Worm (Caenorhabditis elegans) whole organism, L4 larva: ENCODE data around the gene dmd-9.

Source experiments
- F37D6.2 ChIP-seq: sonication (generic microtip); optimal IDR thresholded peaks from 2 replicates; lab custom pipeline; 2016; ENCODE audit warnings: mild to moderate bottlenecking, missing genetic modification characterization, missing compliant biosample characterization
- F49E8.2 ChIP-seq: sonication (generic microtip); optimal IDR thresholded peaks from 2 replicates; lab custom pipeline; 2016; ENCODE audit warnings: missing compliant biosample characterization, mild to moderate bottlenecking, missing genetic modification characterization, borderline replicate concordance
- T20F7.1 ChIP-seq: fragments of 200-800 bp; sonication (Bioruptor generic); optimal IDR thresholded peaks from 2 replicates; lab custom pipeline; 2018; ENCODE audit warnings: mild to moderate bottlenecking, missing genetic modification characterization, missing compliant biosample characterization
- Y75B8A.6 ChIP-seq: fragments of 200-800 bp; sonication (Bioruptor generic); IDR thresholded peaks from 2 replicates; pipeline ENCODE4 v1.3.6; 2022; ENCODE audit warnings: missing genetic modification reagents, missing genetic modification characterization, missing compliant biosample characterization
- aha-1 ChIP-seq: fragments of 150-350 bp; peaks from one replicate; lab custom pipeline; 2014; ENCODE audit warnings: missing biosample characterization, missing genetic modification characterization
- ceh-20 ChIP-seq: fragments of 200-800 bp; sonication (Bioruptor generic); IDR thresholded peaks from 2 replicates; pipeline ENCODE4 v1.3.6; 2022; ENCODE audit warnings: missing genetic modification reagents, missing genetic modification characterization, missing compliant biosample characterization
- ceh-32 ChIP-seq: sonication (generic microtip); optimal IDR thresholded peaks from 2 replicates; lab custom pipeline; 2016; ENCODE audit warnings: mild to moderate bottlenecking, missing genetic modification characterization, missing compliant biosample characterization; ENCODE audit not compliant: poor library complexity
- ceh-44 ChIP-seq: fragments of 200-800 bp; sonication (Bioruptor generic); IDR thresholded peaks from 2 replicates; pipeline ENCODE4 v1.3.6; 2022; ENCODE audit warnings: missing genetic modification reagents, missing genetic modification characterization, missing compliant biosample characterization
- ceh-62 ChIP-seq: sonication (generic microtip); optimal IDR thresholded peaks from 2 replicates; lab custom pipeline; 2017; ENCODE audit warnings: missing biosample characterization, missing genetic modification characterization
- ces-1 ChIP-seq: fragments of 150-350 bp; sonication (generic microtip); optimal IDR thresholded peaks from 4 replicates; lab custom pipeline; 2014; ENCODE audit warnings: missing biosample characterization, missing genetic modification reagents, missing genetic modification characterization
- ctbp-1 ChIP-seq: fragments of 200-800 bp; sonication (Bioruptor generic); IDR thresholded peaks from 2 replicates; pipeline ENCODE4 v1.3.6; 2022; ENCODE audit warnings: missing genetic modification reagents, missing genetic modification characterization, missing compliant biosample characterization
- dmd-8 ChIP-seq: fragments of 200-800 bp; sonication (Bioruptor generic); IDR thresholded peaks from 2 replicates; pipeline ENCODE4 v1.3.6; 2022; ENCODE audit warnings: missing genetic modification characterization, missing compliant biosample characterization
- dve-1 ChIP-seq: sonication (generic microtip); optimal IDR thresholded peaks from 2 replicates; lab custom pipeline; 2017; ENCODE audit warnings: antibody characterized with exemption, mild to moderate bottlenecking, missing genetic modification characterization, missing compliant biosample characterization; ENCODE audit not compliant: insufficient read depth
- egl-43 ChIP-seq: fragments of 200-800 bp; sonication (Bioruptor generic); IDR thresholded peaks from 2 replicates; pipeline ENCODE4 v1.3.6; 2022; ENCODE audit warnings: missing genetic modification reagents, missing genetic modification characterization, missing compliant biosample characterization
- hlh-30 ChIP-seq: sonication (generic microtip); optimal IDR thresholded peaks from 2 replicates; lab custom pipeline; 2017; ENCODE audit warnings: antibody characterized with exemption, mild to moderate bottlenecking, missing genetic modification characterization, missing compliant biosample characterization; ENCODE audit not compliant: insufficient read depth
- lim-7 ChIP-seq: fragments of 200-800 bp; sonication (Bioruptor generic); IDR thresholded peaks from 2 replicates; pipeline ENCODE4 v1.3.6; 2022; ENCODE audit warnings: missing genetic modification characterization, missing compliant biosample characterization
- lin-1 ChIP-seq: fragments of 200-800 bp; sonication (Bioruptor generic); IDR thresholded peaks from 2 replicates; pipeline ENCODE4 v1.3.6; 2022; ENCODE audit warnings: missing genetic modification reagents, missing genetic modification characterization, missing compliant biosample characterization
- lin-15B ChIP-seq: fragments of 150-350 bp; sonication (generic microtip); optimal IDR thresholded peaks from 3 replicates; lab custom pipeline; 2014; ENCODE audit warnings: missing biosample characterization, missing genetic modification characterization
- lin-29 ChIP-seq: fragments of 200-800 bp; sonication (Bioruptor generic); IDR thresholded peaks from 2 replicates; pipeline ENCODE4 v1.3.6; 2022; ENCODE audit warnings: missing genetic modification reagents, missing genetic modification characterization, missing compliant biosample characterization
- lin-38 ChIP-seq: fragments of 200-800 bp; sonication (Bioruptor generic); IDR thresholded peaks from 2 replicates; pipeline ENCODE4 v1.3.6; 2022; ENCODE audit warnings: missing genetic modification reagents, missing genetic modification characterization, missing compliant biosample characterization
- lin-39 ChIP-seq: fragments of 150-350 bp; optimal IDR thresholded peaks from 2 replicates; lab custom pipeline; 2014; ENCODE audit warnings: missing biosample characterization, missing genetic modification reagents, missing genetic modification characterization
- mdl-1 ChIP-seq, 2 experiments: fragments of 150-350 bp in 1 of 2; sonication (generic microtip) in 1 of 2; optimal IDR thresholded peaks; 2 replicates each; lab custom pipeline; 2014 to 2017; ENCODE audit warnings: missing biosample characterization in 2 of 2, missing genetic modification characterization in 2 of 2
- mdt-29 ChIP-seq: fragments of 200-800 bp; sonication (Bioruptor generic); IDR thresholded peaks from 2 replicates; pipeline ENCODE4 v1.3.6; 2022; ENCODE audit warnings: missing genetic modification reagents, missing genetic modification characterization, missing compliant biosample characterization
- mes-2 ChIP-seq: sonication (generic microtip); optimal IDR thresholded peaks from 2 replicates; lab custom pipeline; 2016; ENCODE audit warnings: missing genotype, mild to moderate bottlenecking, missing genetic modification characterization, missing compliant biosample characterization; ENCODE audit not compliant: poor library complexity, severe bottlenecking
- mxl-2 ChIP-seq: fragments of 200-800 bp; sonication (Bioruptor generic); conservative IDR thresholded peaks from 2 replicates; pipeline ENCODE4 v1.3.6; 2022; ENCODE audit warnings: missing genetic modification reagents, missing genetic modification characterization, missing compliant biosample characterization
- nhr-10 ChIP-seq: fragments of 150-350 bp; optimal IDR thresholded peaks from 2 replicates; lab custom pipeline; 2014; ENCODE audit warnings: missing biosample characterization, missing genetic modification characterization
- nhr-102 ChIP-seq: sonication (generic microtip); optimal IDR thresholded peaks from 2 replicates; lab custom pipeline; 2016; ENCODE audit warnings: mild to moderate bottlenecking, missing genetic modification characterization, moderate library complexity, missing compliant biosample characterization
- nhr-25 ChIP-seq: sonication (generic microtip); optimal IDR thresholded peaks from 2 replicates; lab custom pipeline; 2017; ENCODE audit warnings: missing genetic modification characterization, mild to moderate bottlenecking, missing compliant biosample characterization, antibody characterized with exemption, moderate library complexity, borderline replicate concordance; ENCODE audit not compliant: insufficient read depth
- nhr-6 ChIP-seq: fragments of 150-350 bp; optimal IDR thresholded peaks from 2 replicates; lab custom pipeline; 2014; ENCODE audit warnings: missing biosample characterization, missing genetic modification characterization
- nhr-77 ChIP-seq: fragments of 150-350 bp; optimal IDR thresholded peaks from 2 replicates; lab custom pipeline; 2014; ENCODE audit warnings: missing biosample characterization, missing genetic modification characterization
- pha-4 ChIP-seq, 2 experiments: fragments of 150-350 bp in 1 of 2; fragments of 200-800 bp in 1 of 2; sonication (Bioruptor generic) in 1 of 2; IDR thresholded peaks in 1 of 2; optimal IDR thresholded peaks in 1 of 2; 2 replicates each; pipeline versions ENCODE4 v1.3.6 to Lab custom; 2014 to 2022; ENCODE audit warnings: missing genetic modification characterization in 2 of 2, missing genetic modification reagents in 2 of 2, missing biosample characterization in 1 of 2, missing compliant biosample characterization in 1 of 2
- pqm-1 ChIP-seq: sonication (generic microtip); optimal IDR thresholded peaks from 2 replicates; lab custom pipeline; 2017; ENCODE audit warnings: missing biosample characterization, missing genetic modification characterization
- rbr-2 ChIP-seq: sonication (generic microtip); optimal IDR thresholded peaks from 2 replicates; lab custom pipeline; 2016; ENCODE audit warnings: missing genotype, missing genetic modification characterization, missing compliant biosample characterization
- saeg-2 ChIP-seq: fragments of 200-800 bp; sonication (Bioruptor generic); IDR thresholded peaks from 2 replicates; pipeline ENCODE4 v1.3.6; 2022; ENCODE audit warnings: missing genetic modification reagents, missing genetic modification characterization, missing compliant biosample characterization
- set-16 ChIP-seq: fragments of 200-800 bp; sonication (Bioruptor generic); IDR thresholded peaks from 2 replicates; pipeline ENCODE4 v1.3.6; 2022; ENCODE audit warnings: missing genetic modification reagents, missing genetic modification characterization, missing compliant biosample characterization
- skn-1 ChIP-seq: fragments of 150-350 bp; optimal IDR thresholded peaks from 2 replicates; lab custom pipeline; 2014; ENCODE audit warnings: missing biosample characterization, missing genetic modification characterization
- snpc-1.2 ChIP-seq: fragments of 200-800 bp; sonication (Bioruptor generic); IDR thresholded peaks from 2 replicates; pipeline ENCODE4 v1.3.6; 2022; ENCODE audit warnings: missing genetic modification reagents, missing genetic modification characterization, missing compliant biosample characterization
- snpc-4 ChIP-seq: fragments of 150-350 bp; optimal IDR thresholded peaks from 2 replicates; lab custom pipeline; 2014; ENCODE audit warnings: missing biosample characterization, missing genetic modification characterization
- spr-1 ChIP-seq: sonication (generic microtip); optimal IDR thresholded peaks from 2 replicates; lab custom pipeline; 2016; ENCODE audit warnings: mild to moderate bottlenecking, missing genetic modification characterization, missing compliant biosample characterization
- unc-62 ChIP-seq, 3 experiments: fragments of 150-350 bp in 1 of 3; sonication (generic microtip); optimal IDR thresholded peaks in 2 of 3; peaks in 1 of 3; 1 replicate in 1 of 3; 2 replicates in 2 of 3; lab custom pipeline; 2014 to 2017; ENCODE audit warnings: missing biosample characterization in 3 of 3, missing genetic modification characterization in 3 of 3, missing genetic modification reagents in 3 of 3, missing genotype in 1 of 3
- zag-1 ChIP-seq: fragments of 150-350 bp; optimal IDR thresholded peaks from 2 replicates; lab custom pipeline; 2014; ENCODE audit warnings: missing biosample characterization, missing genetic modification characterization
- zfp-2 ChIP-seq: sonication (generic microtip); optimal IDR thresholded peaks from 2 replicates; lab custom pipeline; 2016; ENCODE audit warnings: mild to moderate bottlenecking, missing genetic modification characterization, missing compliant biosample characterization
- ztf-11 ChIP-seq: fragments of 150-350 bp; optimal IDR thresholded peaks from 2 replicates; lab custom pipeline; 2014; ENCODE audit warnings: missing biosample characterization, missing genetic modification characterization

The dmd-9 gene

ce11 chrIV:3296578-3297549 lies 42.5 kb upstream of the dmd-9 start (continued):
- TF ChIP-seq rbr-2 (tag; lab: Kevin White, UChicago) (no peak), nhr-6 (tag; lab: Kevin White, UChicago) (no peak), lin-38 (GFP tag; lab: Robert Waterston, UW) (peak; percentile 74), ceh-44 (GFP tag; lab: Robert Waterston, UW) (no peak), ces-1 (GFP tag; lab: Kevin White, UChicago) (no peak), ctbp-1 (GFP tag; lab: Robert Waterston, UW) (0 out of 2 replicates have a peak, but pooled peaks have one; percentile 8), unc-62 (GFP tag; optimal IDR thresholded peaks at IDR 0.05 in 1 of 2; lab: Kevin White, UChicago) (peak in 1 of 2 experiments; percentile 27), unc-62 (tag; optimal IDR thresholded peaks at IDR 0.05; lab: Kevin White, UChicago) (no peak)
- TF ChIP-seq, all 104 proteins: peak for 15

- peak; percentile 68 for TF ChIP-seq spr-1 (tag; lab: Kevin White, UChicago)
- TF ChIP-seq zag-1 (tag; lab: Kevin White, UChicago): no peak
- peak; percentile 9 for TF ChIP-seq snpc-4 (tag; lab: Kevin White, UChicago)
- TF ChIP-seq mxl-2 (GFP tag; lab: Robert Waterston, UW): 0 out of 2 replicates have a peak, but pooled peaks have one; percentile 48
- peak; percentile 64 for TF ChIP-seq nhr-25 (tag; lab: Kevin White, UChicago)
- 0 out of 2 replicates have a peak, but pooled peaks have one; percentile 36 for TF ChIP-seq snpc-1.2 (GFP tag; lab: Robert Waterston, UW)
- TF ChIP-seq skn-1 (tag; lab: Kevin White, UChicago): no peak
- TF ChIP-seq T20F7.1 (GFP tag; lab: Kevin White, UChicago): no peak
- peak; percentile 91 for TF ChIP-seq rbr-2 (tag; lab: Kevin White, UChicago)
- TF ChIP-seq lin-29 (GFP tag; lab: Robert Waterston, UW): peak; percentile 71; the same call in 1 of the 2 replicates
- TF ChIP-seq lim-7 (GFP tag; lab: Robert Waterston, UW): no peak
- TF ChIP-seq lin-15B (tag; lab: Kevin White, UChicago): peak; percentile 91
- TF ChIP-seq hlh-30: peak; percentile 97
- TF ChIP-seq F49E8.2 (tag; lab: Kevin White, UChicago): peak; percentile 38
- TF ChIP-seq nhr-102 (tag; lab: Kevin White, UChicago): no peak
- no peak for TF ChIP-seq dmd-8
- peak; percentile 69 for TF ChIP-seq F37D6.2 (tag; lab: Kevin White, UChicago)
- TF ChIP-seq pqm-1 (tag; lab: Kevin White, UChicago): peak; percentile 82
- peak; percentile 77 for TF ChIP-seq zfp-2
- no peak for TF ChIP-seq egl-43 (GFP tag; lab: Robert Waterston, UW)
- TF ChIP-seq saeg-2 (GFP tag; lab: Robert Waterston, UW): no peak
- peak; percentile 69; the same call in 1 of the 2 replicates for TF ChIP-seq ceh-20
- TF ChIP-seq pha-4 (GFP tag; IDR thresholded peaks at IDR 0.05; lab: Robert Waterston, UW): no peak
- TF ChIP-seq pha-4 (tag; optimal IDR thresholded peaks at IDR 0.05; lab: Kevin White, UChicago): peak; percentile 99
- peak; percentile 98 for TF ChIP-seq nhr-77
- TF ChIP-seq lin-1: no peak
- TF ChIP-seq ceh-32: no peak
- TF ChIP-seq Y75B8A.6 (GFP tag; lab: Robert Waterston, UW): no peak
- TF ChIP-seq ztf-11: no peak
- TF ChIP-seq nhr-6 (tag; lab: Kevin White, UChicago): peak; percentile 92
- peak; percentile 96 for TF ChIP-seq mes-2 (tag; lab: Kevin White, UChicago)
- no peak for TF ChIP-seq ceh-62
- TF ChIP-seq mdt-29: peak; percentile 49; the same call in 1 of the 2 replicates
- TF ChIP-seq mdl-1 (tag; optimal IDR thresholded peaks at IDR 0.05; lab: Kevin White, UChicago): peak; percentile 58 to 94
- TF ChIP-seq nhr-10 (tag; lab: Kevin White, UChicago): no peak
- TF ChIP-seq dve-1: peak; percentile 99
- no peak for TF ChIP-seq set-16 (GFP tag; lab: Robert Waterston, UW)
- peak; percentile 99 for TF ChIP-seq aha-1 (tag; lab: Kevin White, UChicago)
- TF ChIP-seq lin-39 (tag; lab: Kevin White, UChicago): no peak
Measured at ce11 chrIV:3294553-3295185, 40.3 kb upstream of the dmd-9 start, which contains the start of gene W08E12.7. W08E12.7 (plus strand) TSS chrIV:3295135.
